Worm (Caenorhabditis elegans) whole organism, early embryonic: ENCODE data around the gene Y71H2AM.12.

Experiments
- F13C5.2 ChIP-seq: sonication (generic microtip); optimal IDR thresholded peaks from 2 replicates; lab custom pipeline; 2017; ENCODE audit warnings: mild to moderate bottlenecking, missing genetic modification characterization, inconsistent platforms, missing compliant biosample characterization
- ama-1 ChIP-seq: fragments of 150-350 bp; optimal IDR thresholded peaks from 2 replicates; lab custom pipeline; 2014
- ceh-13 ChIP-seq: fragments of 200-800 bp; sonication (Bioruptor generic); optimal IDR thresholded peaks from 2 replicates; lab custom pipeline; 2018; ENCODE audit warnings: mild to moderate bottlenecking, missing genetic modification characterization, missing compliant biosample characterization
- ceh-36 ChIP-seq: sonication (generic microtip); optimal IDR thresholded peaks from 2 replicates; lab custom pipeline; 2016; ENCODE audit warnings: missing genetic modification characterization, inconsistent platforms, missing compliant biosample characterization
- ets-7 ChIP-seq: sonication (generic microtip); optimal IDR thresholded peaks from 2 replicates; lab custom pipeline; 2016; ENCODE audit warnings: missing genotype, missing genetic modification characterization, missing compliant biosample characterization
- flt-1 ChIP-seq: fragments of 200-800 bp; sonication (Bioruptor generic); IDR thresholded peaks from 2 replicates; pipeline ENCODE4 v1.3.6; 2022; ENCODE audit warnings: missing genetic modification characterization, missing compliant biosample characterization
- hmbx-1 ChIP-seq: sonication (generic microtip); optimal IDR thresholded peaks from 2 replicates; lab custom pipeline; 2016; ENCODE audit warnings: mild to moderate bottlenecking, missing genetic modification characterization, missing compliant biosample characterization
- hmg-4 ChIP-seq: fragments of 200-800 bp; sonication (Bioruptor generic); optimal IDR thresholded peaks from 2 replicates; lab custom pipeline; 2018; ENCODE audit warnings: mild to moderate bottlenecking, missing genetic modification characterization, missing compliant biosample characterization
- pes-1 ChIP-seq: fragments of 200-800 bp; sonication (Bioruptor generic); IDR thresholded peaks from 2 replicates; pipeline ENCODE4 v1.3.6; 2022; ENCODE audit warnings: missing genetic modification reagents, missing genetic modification characterization, missing compliant biosample characterization
- sea-1 ChIP-seq: fragments of 200-800 bp; sonication (Bioruptor generic); conservative IDR thresholded peaks from 2 replicates; pipeline ENCODE4 v1.3.6; 2022; ENCODE audit warnings: missing genetic modification characterization, missing compliant biosample characterization
- tbx-11 ChIP-seq: fragments of 200-800 bp; sonication (Bioruptor generic); IDR thresholded peaks from 2 replicates; pipeline ENCODE4 v1.3.6; 2022; ENCODE audit warnings: missing genetic modification characterization, missing compliant biosample characterization

ce11 chrIII:2758092-2758491 lies 24.2 kb upstream of the Y71H2AM.12 start:
- TF ChIP-seq ceh-13 (GFP tag; lab: Kevin White, UChicago) = no peak
- no peak for TF ChIP-seq ceh-36
- TF ChIP-seq pes-1 (GFP tag; lab: Robert Waterston, UW) = no peak
- no peak for TF ChIP-seq flt-1 (GFP tag; lab: Robert Waterston, UW)
- no peak for TF ChIP-seq ama-1 (lab: Kevin White, UChicago)
- no peak for TF ChIP-seq tbx-11
- no peak for TF ChIP-seq hmg-4 (GFP tag; lab: Kevin White, UChicago)
- TF ChIP-seq sea-1 = no peak
- TF ChIP-seq F13C5.2 (tag; lab: Kevin White, UChicago) = no peak
- TF ChIP-seq hmbx-1 = no peak
- no peak for TF ChIP-seq ets-7
